Fruit fly (Drosophila melanogaster) S2 (cell line): ENCODE data around the gene CG31248.

Experiments used
- CG8478 ChIP-seq: fragments of >200 bp; optimal IDR thresholded peaks from 2 replicates; lab custom pipeline; 2018
- CTCF ChIP-seq, 2 experiments: fragments of >200 bp; optimal IDR thresholded peaks; 2 replicates each; lab custom pipeline; 2018

The CG31248 gene

DNA sequence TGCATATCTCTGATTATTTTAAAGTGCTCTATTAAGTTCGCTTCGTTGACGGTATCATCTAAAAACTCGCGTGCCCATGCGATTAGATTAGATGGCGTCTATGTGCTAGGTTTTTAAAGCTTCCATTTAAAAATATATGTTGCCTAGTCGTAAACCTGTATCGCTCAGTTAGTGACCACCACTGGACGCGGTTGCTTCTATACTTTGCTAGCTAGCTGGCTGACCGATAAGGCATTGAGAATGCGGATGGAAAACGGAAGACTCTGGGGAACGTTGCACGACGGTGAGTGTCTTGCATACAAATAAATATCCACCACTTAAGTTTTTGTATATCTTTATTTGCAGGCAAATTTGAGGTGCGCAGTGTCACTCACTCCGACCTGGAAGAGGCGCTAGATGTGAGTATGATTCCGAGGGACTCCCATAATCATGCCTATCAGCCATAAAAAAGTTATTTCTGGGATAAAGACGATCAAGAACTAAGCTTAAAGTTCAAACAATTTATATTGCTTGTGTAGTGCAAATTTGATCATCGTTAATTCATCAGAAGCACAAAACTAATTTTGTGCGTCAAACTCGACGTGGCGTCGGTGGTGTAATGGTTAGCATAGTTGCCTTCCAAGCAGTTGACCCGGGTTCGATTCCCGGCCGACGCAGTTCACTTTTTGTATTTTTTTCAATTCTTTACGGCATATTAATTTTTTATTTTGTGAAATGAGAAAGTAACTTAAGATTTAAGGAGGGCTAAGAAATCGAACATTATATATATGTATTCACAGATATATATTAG lies at the start of gene CG31248:
Gene CG31248 (plus strand): TSS at position 41 of the 790 bp plus-strand sequence.
- TF ChIP-seq CG8478 (lab: Kevin White, UChicago) (no peak), CTCF (optimal IDR thresholded peaks at IDR 0.05; lab: Kevin White, UChicago) (no peak)

DNA sequence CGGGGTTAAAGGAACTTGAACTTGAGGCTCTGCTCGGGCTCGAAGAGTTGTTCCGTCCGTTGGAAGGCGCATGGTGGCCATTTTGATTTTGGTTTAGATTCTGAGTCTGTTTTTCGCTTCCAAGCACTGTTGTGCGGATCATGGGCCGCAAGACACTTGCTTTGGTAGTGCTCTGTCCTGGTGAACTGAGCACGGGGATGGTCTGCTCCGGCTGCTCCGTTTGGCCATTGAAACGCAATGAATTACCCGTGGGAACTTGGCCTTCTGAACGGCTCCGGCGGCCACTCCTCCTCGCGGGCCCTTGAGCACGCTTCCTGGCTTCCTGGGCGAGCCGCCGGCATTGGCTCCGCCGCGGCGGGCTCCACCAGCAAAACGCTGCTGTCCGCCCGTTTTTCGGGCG lies 49.4 kb upstream of the CG31248 start:
- TF ChIP-seq CTCF (optimal IDR thresholded peaks at IDR 0.05; lab: Kevin White, UChicago) (no peak), CG8478 (lab: Kevin White, UChicago) (no peak)

DNA sequence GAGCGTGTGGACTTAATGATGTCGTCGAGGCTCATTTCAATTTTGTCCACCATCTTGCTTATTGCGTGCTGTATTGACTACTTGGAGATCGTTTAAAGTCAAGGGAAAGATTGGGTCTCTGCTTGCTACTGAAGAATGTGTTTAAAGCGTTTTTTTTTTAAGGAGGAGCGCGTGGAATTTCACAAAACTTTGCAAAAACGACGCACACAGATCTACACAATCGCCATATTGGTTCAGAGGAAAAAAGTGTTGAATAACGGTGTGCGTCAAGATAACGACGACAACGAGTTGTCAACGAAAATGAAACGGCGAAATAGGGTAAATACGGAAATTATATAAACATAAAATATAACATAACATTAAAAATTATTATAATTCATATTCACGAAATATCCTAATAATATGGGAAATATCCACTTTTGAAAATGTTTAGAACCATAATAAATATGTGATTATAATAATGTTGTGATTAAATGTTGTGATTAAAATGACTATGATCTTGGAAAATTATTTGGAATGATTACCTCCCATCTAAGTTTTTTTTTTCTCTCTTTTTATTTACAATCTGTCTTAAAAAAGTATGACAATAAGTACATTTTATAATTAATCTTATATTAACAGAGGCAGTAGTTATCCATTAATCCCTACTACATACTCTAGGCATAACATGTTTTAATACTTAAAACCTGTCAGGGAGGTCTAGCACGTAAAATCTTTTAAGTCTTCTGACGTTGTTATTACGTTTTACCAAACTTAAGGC lies 48.8 kb upstream of the CG31248 start, which contains the start of gene Ref1:
Gene Ref1 (minus strand): TSS at position 231 of the 760 bp plus-strand sequence.
- TF ChIP-seq CTCF (optimal IDR thresholded peaks at IDR 0.05; lab: Kevin White, UChicago) (no peak), CG8478 (lab: Kevin White, UChicago) (no peak)

DNA sequence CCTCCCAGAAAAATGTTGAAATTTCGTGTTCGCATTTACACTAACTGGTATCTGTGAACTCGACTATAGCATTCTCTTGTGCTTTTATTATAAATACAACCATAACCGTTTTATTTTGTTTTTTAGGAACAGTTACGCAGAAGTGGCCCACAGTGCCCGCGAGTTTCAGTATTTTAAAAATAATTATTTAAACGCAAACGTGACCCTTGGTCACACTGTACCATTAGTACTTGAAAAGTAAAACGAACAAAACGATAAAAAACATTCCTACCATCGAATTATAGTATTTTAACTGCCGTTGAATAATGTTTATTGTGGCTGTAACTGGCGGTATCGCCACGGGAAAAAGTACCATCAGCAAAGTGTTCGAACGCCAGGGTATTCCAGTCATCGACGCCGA lies 47.1 kb upstream of the CG31248 start, which contains the start of gene Dpck:
Gene Dpck (plus strand): TSS at position 211 of the 400 bp plus-strand sequence.
- TF ChIP-seq CG8478 (lab: Kevin White, UChicago) = no peak
- no peak for TF ChIP-seq CTCF (optimal IDR thresholded peaks at IDR 0.05; lab: Kevin White, UChicago)

DNA sequence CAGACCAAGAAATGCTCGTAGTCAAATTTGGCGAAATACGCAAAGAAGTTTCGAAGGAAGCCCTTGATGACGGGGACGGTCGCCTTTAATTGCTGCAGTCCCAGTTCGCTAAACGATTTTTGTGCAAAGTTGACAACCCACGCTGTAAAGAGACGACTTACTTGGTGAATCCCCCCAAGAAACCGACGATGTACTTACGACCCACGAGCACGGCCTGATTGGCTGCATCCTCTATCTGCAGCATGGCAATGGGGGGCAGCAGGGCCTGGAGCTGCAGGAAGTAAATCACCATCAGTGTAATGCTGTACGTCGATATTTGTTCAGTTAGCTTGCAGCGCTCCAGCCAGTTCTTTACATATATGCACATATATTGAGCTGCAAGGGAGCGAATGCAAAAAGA lies 45.4 kb upstream of the CG31248 start:
- TF ChIP-seq CG8478 (lab: Kevin White, UChicago) = no peak
- no peak for TF ChIP-seq CTCF (optimal IDR thresholded peaks at IDR 0.05; lab: Kevin White, UChicago)

DNA sequence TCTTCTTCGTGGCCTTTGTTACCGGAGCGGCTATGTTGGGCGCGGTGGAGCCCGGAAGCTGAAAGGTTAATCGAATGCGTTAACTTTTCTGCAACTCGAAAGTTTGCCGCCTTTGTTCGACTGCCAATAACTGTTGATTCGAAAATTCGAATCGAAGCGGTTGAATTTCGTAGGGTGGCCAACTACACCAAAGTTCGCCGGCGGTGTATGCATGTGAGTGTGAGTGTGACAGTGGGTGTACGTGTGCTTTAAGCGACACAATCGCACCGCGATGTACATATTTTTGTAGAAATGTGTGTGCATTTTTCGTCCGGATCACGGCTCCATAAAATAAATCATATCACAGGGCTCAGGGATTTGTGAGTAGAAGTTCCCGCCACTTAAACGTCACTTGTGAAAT lies 43.7 kb upstream of the CG31248 start:
- no peak for TF ChIP-seq CG8478 (lab: Kevin White, UChicago)
- TF ChIP-seq CTCF (optimal IDR thresholded peaks at IDR 0.05; lab: Kevin White, UChicago) = no peak

DNA sequence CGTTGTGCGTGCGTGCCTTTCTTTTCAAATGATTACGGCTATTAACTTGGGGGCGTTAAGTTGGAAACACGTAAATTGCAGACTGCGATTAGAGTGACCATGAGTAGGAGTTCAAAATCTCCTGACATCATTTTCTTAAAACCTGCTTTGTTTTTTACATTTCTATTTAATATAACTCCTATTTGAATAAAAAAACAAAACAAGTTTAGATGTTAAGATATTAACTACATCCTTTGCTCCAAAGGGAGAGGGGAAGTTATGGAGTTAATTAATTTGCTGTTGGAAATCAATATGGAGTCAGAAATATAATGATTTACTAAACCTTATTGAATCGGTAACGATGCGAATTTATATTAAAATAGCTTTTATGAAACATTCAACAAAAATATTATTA lies 43.1 kb upstream of the CG31248 start, which contains the start of gene Tailor:
Gene Tailor (minus strand): TSS at position 101 of the 394 bp plus-strand sequence.
- TF ChIP-seq CTCF (optimal IDR thresholded peaks at IDR 0.05; lab: Kevin White, UChicago) (no peak), CG8478 (lab: Kevin White, UChicago) (no peak)

DNA sequence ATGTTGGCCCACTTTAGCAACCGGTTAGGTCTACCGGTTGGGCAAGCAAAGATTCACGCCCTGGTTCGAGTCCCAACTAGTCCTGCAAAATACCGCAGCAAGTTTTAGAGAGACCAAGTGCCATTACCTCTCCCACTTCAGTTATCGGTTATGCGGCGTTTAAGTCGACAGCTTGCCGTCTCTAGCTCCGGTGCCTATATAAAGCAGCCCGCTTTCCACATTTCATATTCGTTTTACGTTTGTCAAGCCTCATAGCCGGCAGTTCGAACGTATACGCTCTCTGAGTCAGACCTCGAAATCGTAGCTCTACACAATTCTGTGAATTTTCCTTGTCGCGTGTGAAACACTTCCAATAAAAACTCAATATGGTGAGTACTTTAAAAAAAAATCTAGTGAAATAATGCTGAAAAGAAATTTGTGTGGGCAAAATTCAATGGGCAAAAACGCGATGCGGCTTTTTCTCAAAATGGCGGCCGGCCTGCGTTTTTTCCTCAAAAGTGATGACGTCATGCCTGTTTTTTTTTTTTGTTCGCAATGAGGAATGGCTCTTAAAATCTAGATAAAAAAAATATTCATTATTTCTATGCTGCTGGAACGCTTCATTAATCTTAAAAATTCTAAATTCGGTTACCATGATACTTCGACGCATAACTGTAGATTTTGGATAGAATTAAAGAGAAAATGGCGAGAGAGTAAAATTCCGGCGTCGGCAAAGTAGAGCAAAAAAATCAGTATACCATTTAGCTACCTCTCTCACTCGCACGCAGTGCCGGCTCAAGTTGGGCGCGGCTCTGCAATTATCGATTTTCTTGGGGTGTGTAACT lies 42.5 kb upstream of the CG31248 start, which contains the start of gene alphaTub84B:
Gene alphaTub84B (plus strand): TSS at position 223 of the 824 bp plus-strand sequence.
- no peak for TF ChIP-seq CG8478 (lab: Kevin White, UChicago)
- TF ChIP-seq CTCF (optimal IDR thresholded peaks at IDR 0.05; lab: Kevin White, UChicago) = peak; percentile 49 to 59

DNA sequence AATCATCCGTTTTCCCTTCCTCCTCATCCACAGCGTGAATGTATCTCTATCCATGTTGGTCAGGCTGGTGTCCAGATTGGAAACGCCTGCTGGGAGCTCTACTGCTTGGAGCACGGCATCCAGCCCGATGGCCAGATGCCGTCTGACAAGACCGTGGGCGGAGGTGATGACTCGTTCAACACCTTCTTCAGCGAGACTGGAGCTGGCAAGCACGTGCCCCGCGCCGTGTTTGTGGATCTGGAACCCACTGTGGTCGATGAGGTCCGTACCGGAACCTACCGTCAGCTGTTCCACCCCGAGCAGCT lies 42.0 kb upstream of the CG31248 start:
- no peak for TF ChIP-seq CTCF (optimal IDR thresholded peaks at IDR 0.05; lab: Kevin White, UChicago)
- TF ChIP-seq CG8478 (lab: Kevin White, UChicago) = no peak

DNA sequence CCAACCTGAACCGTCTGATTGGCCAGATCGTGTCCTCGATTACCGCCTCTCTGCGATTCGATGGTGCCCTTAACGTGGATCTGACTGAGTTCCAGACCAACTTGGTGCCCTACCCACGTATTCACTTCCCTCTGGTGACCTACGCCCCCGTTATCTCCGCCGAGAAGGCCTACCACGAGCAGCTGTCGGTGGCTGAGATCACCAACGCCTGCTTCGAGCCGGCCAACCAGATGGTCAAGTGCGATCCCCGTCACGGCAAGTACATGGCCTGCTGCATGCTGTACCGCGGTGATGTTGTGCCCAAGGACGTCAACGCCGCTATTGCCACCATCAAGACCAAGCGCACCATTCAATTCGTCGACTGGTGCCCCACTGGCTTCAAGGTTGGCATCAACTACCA lies 41.2 kb upstream of the CG31248 start:
- TF ChIP-seq CG8478 (lab: Kevin White, UChicago) = no peak

DNA sequence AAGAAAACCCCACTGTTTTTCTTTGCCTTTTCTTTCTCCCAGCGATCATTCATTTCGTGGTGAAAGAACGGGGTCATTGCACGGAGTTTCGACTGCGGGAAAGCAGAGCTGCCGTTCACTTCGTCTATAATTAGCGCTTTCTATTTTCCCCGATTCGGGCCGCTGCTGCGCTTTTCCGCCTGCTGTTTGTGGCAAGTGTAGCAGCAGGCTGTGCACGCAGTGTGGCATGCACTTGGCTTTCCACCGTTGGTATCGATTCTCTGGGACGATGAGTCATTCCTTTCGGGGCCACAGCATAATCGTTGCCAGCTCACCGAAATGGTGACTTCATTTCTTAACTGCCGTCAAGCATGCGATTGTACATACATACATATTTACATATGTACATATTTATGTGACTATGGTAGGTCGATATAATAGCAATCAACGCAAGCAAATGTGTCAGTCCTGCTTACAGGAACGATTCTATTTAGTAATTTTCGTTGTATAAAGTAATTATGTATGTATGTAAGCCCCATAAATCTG lies 40.2 kb upstream of the CG31248 start:
- TF ChIP-seq CTCF (optimal IDR thresholded peaks at IDR 0.05; lab: Kevin White, UChicago) (peak in 1 of 2 experiments; percentile 17), CG8478 (lab: Kevin White, UChicago) (no peak)

DNA sequence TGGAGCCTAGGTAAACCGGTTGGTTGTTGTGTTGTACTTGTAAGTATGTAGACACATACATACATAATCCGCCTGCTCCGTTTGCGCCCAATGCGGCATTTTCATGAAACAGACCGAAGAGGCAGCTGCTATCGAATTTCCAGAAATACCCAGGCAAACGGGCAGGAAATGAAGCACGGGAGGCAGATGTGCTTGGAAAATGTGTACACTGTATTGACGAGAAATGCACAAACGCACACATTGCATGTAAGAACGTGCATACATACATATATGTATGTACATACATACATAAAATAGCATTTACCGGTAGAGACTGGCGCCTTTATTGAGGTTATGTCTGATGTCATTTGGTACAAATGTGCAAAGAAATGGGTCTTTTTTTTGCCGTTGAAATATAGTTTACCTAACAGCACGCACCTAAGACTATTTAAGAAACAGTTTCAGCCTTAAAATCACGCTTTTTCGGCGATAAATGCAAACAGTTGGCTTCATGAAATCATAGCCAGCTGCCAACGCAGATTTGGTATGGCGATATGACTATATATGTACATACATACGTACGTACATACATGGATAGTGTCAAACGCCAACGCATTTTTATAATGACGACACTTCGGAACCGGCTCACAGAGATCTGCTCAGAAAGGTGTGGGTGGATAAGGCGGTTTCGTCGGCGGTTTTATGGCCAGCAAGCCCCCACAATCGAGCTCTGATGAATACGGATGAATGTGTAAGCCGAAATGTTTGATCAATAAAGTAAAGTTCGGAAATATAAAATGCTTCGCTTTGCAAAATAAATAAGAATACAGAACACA lies 39.4 kb upstream of the CG31248 start:
- TF ChIP-seq CTCF (optimal IDR thresholded peaks at IDR 0.05; lab: Kevin White, UChicago) = no peak
- TF ChIP-seq CG8478 (lab: Kevin White, UChicago) = no peak

DNA sequence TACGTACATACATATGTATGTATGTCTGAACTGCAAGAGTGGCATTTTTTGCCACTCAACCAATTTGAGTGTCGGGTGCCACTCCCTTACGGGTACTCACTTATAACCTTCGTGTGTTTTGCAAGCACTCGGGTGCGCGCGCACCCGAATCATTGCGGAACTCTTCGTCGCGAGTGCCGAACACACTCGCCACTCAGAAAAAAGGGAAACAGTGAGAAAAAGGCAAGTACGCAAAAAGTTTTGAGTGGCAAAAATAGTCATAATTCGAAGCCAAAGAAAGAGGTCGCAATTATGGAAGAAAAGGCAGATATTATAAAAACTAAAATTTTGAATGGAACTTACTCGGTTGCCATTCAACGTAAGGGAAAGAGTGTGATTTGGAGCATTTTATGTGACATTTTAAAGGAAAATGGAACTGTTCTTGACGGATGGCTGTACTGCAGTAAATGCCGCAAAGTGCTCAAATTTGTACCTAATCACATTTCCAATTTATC lies 38.7 kb upstream of the CG31248 start:
- TF ChIP-seq CG8478 (lab: Kevin White, UChicago) = no peak
- TF ChIP-seq CTCF (optimal IDR thresholded peaks at IDR 0.05; lab: Kevin White, UChicago) = no peak
